Fruit fly (Drosophila melanogaster): Measurements from ENCODE around the gene Gr64a.
A peak's percentile ranks its signal among the peaks of the same experiment; 100 is the strongest.

Gene Gr64a

DNA sequence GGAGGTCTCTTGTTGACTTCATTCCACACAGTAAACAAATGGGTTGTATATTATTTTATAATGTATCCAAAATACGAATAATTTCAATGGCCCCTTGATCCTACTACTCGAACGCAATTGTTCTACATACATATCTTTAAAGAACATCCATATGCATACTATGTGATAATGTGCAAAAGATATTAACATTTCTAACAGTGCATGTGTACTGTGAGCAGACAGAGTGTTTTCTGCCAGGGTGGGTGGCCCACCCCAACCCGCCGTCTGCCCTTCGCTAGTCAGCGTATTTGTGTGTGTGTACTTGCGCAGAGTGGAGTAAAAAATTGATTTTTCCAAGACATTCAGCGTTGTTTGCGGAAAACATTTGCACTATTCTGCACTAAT, 44.4 kb downstream of the Gr64a start (continued):
- TF ChIP-seq Lpt (GFP tag; optimal IDR thresholded peaks at IDR 0.05) (peak; percentile 56), Blimp-1 (GFP tag; optimal IDR thresholded peaks at IDR 0.05) (no peak), CG11902 (GFP tag; optimal IDR thresholded peaks at IDR 0.05) (peak; percentile 70), svp (GFP tag) (no peak), CG10669 (GFP tag; optimal IDR thresholded peaks at IDR 0.05) (peak; percentile 91), spab (GFP tag; optimal IDR thresholded peaks at IDR 0.05) (peak; percentile 66), fkh (GFP tag; optimal IDR thresholded peaks at IDR 0.05) (no peak), CG3032 (tag; optimal IDR thresholded peaks at IDR 0.05) (peak; percentile 91), fd85E (GFP tag; optimal IDR thresholded peaks at IDR 0.05) (peak; percentile 54), topi (GFP tag; optimal IDR thresholded peaks at IDR 0.05) (peak; percentile 83), Ets21C (GFP tag; optimal IDR thresholded peaks at IDR 0.05) (peak; percentile 52), vri (GFP tag; optimal IDR thresholded peaks at IDR 0.05) (no peak), Hr38 (GFP tag; optimal IDR thresholded peaks at IDR 0.05) (no peak), CG8632 (GFP tag; optimal IDR thresholded peaks at IDR 0.05) (peak; percentile 53), Sox15 (GFP tag; optimal IDR thresholded peaks at IDR 0.05) (peak; percentile 51), Sox14 (GFP tag; optimal IDR thresholded peaks at IDR 0.05) (peak; percentile 84), CG4318 (GFP tag; optimal IDR thresholded peaks at IDR 0.05) (peak; percentile 78), Sox102F (GFP tag; optimal IDR thresholded peaks at IDR 0.05) (peak; percentile 72), Eip75B (GFP tag; optimal IDR thresholded peaks at IDR 0.05) (no peak)

DNA sequence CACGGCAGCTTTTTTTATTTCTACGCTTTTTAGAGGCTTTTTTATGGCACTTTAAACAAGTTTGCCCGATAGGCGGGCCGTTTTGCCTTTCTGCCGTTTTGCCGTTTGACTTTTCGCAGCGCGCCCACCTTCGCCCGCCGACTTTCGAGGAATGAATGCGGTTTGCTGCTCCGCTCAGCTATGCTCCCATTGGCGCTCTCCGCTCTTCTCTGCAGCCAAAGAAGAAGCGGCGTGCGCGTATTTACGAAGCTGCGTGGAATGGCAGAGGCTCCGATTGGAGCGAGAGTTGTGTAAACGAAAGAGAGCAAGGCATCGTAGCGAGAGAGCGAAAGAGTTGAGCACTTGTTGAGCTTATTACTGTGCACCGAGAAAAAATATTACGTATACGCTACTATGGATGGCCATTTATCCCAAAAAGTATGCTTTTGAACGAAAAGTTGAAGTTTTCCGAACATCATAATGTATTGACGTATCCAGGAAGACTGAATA, 45.0 kb downstream of the Gr64a start, which contains the start of gene wit:
wit (minus strand) TSS at position 157 of the 489 bp plus-strand sequence.
- TF ChIP-seq CG8119 (GFP tag; IDR thresholded peaks at IDR 0.05) (peak; percentile 67), eg (GFP tag; IDR thresholded peaks at IDR 0.05) (peak; percentile 65; the same call in 2 of the 3 replicates), CG34406 (GFP tag; optimal IDR thresholded peaks at IDR 0.05) (peak; percentile 13), CG6792 (GFP tag; optimal IDR thresholded peaks at IDR 0.05) (peak; percentile 11), CG11902 (GFP tag; optimal IDR thresholded peaks at IDR 0.05) (no peak), CG10631 (GFP tag; optimal IDR thresholded peaks at IDR 0.05) (no peak), Met (GFP tag; optimal IDR thresholded peaks at IDR 0.05) (peak; percentile 45), Ets21C (GFP tag; optimal IDR thresholded peaks at IDR 0.05) (no peak), fkh (GFP tag; optimal IDR thresholded peaks at IDR 0.05) (peak; percentile 21), Eip78C (GFP tag) (peak; percentile 75), topi (GFP tag; optimal IDR thresholded peaks at IDR 0.05) (peak; percentile 10), Eip75B (GFP tag; optimal IDR thresholded peaks at IDR 0.05) (peak; percentile 14), CG11294 (GFP tag; IDR thresholded peaks at IDR 0.05) (no peak), CG8632 (GFP tag; optimal IDR thresholded peaks at IDR 0.05) (no peak), Sox14 (GFP tag; optimal IDR thresholded peaks at IDR 0.05) (peak; percentile 29), CG1621 (tag; optimal IDR thresholded peaks at IDR 0.05) (peak; percentile 44), CG6163 (GFP tag; IDR thresholded peaks at IDR 0.05) (peak; percentile 55; the same call in 1 of the 3 replicates), Hr39 (GFP tag; optimal IDR thresholded peaks at IDR 0.05) (peak; percentile 3), Hr4 (GFP tag; optimal IDR thresholded peaks at IDR 0.05) (peak; percentile 56), pdm3 (GFP tag; optimal IDR thresholded peaks at IDR 0.05) (peak; percentile 40), esn (GFP tag; optimal IDR thresholded peaks at IDR 0.05) (peak; percentile 38), net (GFP tag; optimal IDR thresholded peaks at IDR 0.05) (peak; percentile 38), CG16779 (tag; optimal IDR thresholded peaks at IDR 0.05) (peak; percentile 52), Lpt (GFP tag; optimal IDR thresholded peaks at IDR 0.05) (peak; percentile 41), vri (GFP tag; optimal IDR thresholded peaks at IDR 0.05) (peak; percentile 70), CG6854 (GFP tag; optimal IDR thresholded peaks at IDR 0.05) (peak; percentile 87), CG9139 (GFP tag; optimal IDR thresholded peaks at IDR 0.05) (peak; percentile 52), Sox102F (GFP tag; optimal IDR thresholded peaks at IDR 0.05) (peak; percentile 80), lz (GFP tag; optimal IDR thresholded peaks at IDR 0.05) (peak; percentile 24), Eip93F (GFP tag; optimal IDR thresholded peaks at IDR 0.05) (no peak), CG3919 (GFP tag; optimal IDR thresholded peaks at IDR 0.05) (peak; percentile 63), CG31627 (GFP tag; optimal IDR thresholded peaks at IDR 0.05) (no peak), ss (GFP tag; optimal IDR thresholded peaks at IDR 0.05) (peak; percentile 35 to 43), CG15336 (GFP tag; IDR thresholded peaks at IDR 0.05) (peak; percentile 69; the same call in 1 of the 2 replicates), OdsH (GFP tag; optimal IDR thresholded peaks at IDR 0.05) (peak; percentile 5), dsx (GFP tag; optimal IDR thresholded peaks at IDR 0.05; ENCODE audit: poor library complexity, severe bottlenecking) (peak; percentile 32), svp (GFP tag) (peak; percentile 85), CG32006 (GFP tag; optimal IDR thresholded peaks at IDR 0.05) (peak; percentile 13), Smox (GFP tag; optimal IDR thresholded peaks at IDR 0.05) (peak; percentile 31), CG8319 (GFP tag; optimal IDR thresholded peaks at IDR 0.05) (no peak), achi (GFP tag; optimal IDR thresholded peaks at IDR 0.05) (peak; percentile 24)

All from whole organism, prepupa.